Fruit fly (Drosophila melanogaster): Measurements from ENCODE around the gene ArgRS.

The ArgRS gene

DNA sequence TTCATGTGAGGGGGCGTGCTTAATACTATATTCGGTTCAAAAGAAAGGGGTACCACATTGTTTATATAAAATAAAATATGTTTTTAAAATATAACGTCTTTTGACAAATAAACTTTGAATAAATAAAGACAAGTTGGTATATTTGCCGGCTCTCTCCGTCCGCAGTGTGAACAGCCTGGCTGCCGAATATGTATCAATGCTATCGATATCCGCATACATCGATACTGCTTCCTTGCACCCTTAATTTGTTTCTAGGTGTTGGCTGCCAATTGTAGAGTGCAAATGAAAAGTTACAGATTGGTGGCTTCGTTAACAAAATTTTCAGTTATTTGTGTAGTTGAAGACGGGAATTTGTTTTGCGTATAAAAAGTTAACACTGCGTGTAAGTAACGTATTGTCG lies 15.9 kb upstream of the ArgRS start, which contains the start of gene Gbeta13F (continued):
- no peak for TF ChIP-seq Spps (tag; optimal IDR thresholded peaks at IDR 0.05)
- TF ChIP-seq CG42726 (GFP tag; IDR thresholded peaks at IDR 0.05; ENCODE audit: partially characterized antibody): peak; percentile 53
- no peak for TF ChIP-seq CG10147 (GFP tag; optimal IDR thresholded peaks at IDR 0.05)
- TF ChIP-seq pan (optimal IDR thresholded peaks at IDR 0.05): no peak
- peak in 1 of 2 experiments; percentile 21 for TF ChIP-seq pan (GFP tag; optimal IDR thresholded peaks at IDR 0.05 in 1 of 2, IDR thresholded peaks at IDR 0.05 in 1 of 2)
- TF ChIP-seq unc-4 (GFP tag; IDR thresholded peaks at IDR 0.05; ENCODE audit: partially characterized antibody): no peak
- TF ChIP-seq Sin3A (optimal IDR thresholded peaks at IDR 0.05): no peak
- TF ChIP-seq Bteb2 (GFP tag; optimal IDR thresholded peaks at IDR 0.05): no peak
- no peak for TF ChIP-seq Jarid2 (GFP tag; optimal IDR thresholded peaks at IDR 0.05)
- peak; percentile 33 for TF ChIP-seq stwl (tag; optimal IDR thresholded peaks at IDR 0.05)
- no peak for TF ChIP-seq H2.0 (GFP tag; IDR thresholded peaks at IDR 0.05)
- TF ChIP-seq CG6654 (GFP tag; optimal IDR thresholded peaks at IDR 0.05): no peak
- no peak for TF ChIP-seq CG18764 (GFP tag; optimal IDR thresholded peaks at IDR 0.05)
- no peak for TF ChIP-seq gt (GFP tag; IDR thresholded peaks at IDR 0.05)
- TF ChIP-seq cwo (GFP tag; optimal IDR thresholded peaks at IDR 0.05): no peak
- no peak for TF ChIP-seq p53 (GFP tag; optimal IDR thresholded peaks at IDR 0.05)
- no peak for TF ChIP-seq pita (GFP tag; optimal IDR thresholded peaks at IDR 0.05)
- no peak for TF ChIP-seq ap (GFP tag; IDR thresholded peaks at IDR 0.05)
- TF ChIP-seq ERR (GFP tag; optimal IDR thresholded peaks at IDR 0.05): no peak
- no peak for TF ChIP-seq CG12071 (GFP tag; optimal IDR thresholded peaks at IDR 0.05)
- TF ChIP-seq CG11247 (GFP tag; IDR thresholded peaks at IDR 0.05): no peak
- TF ChIP-seq sr (GFP tag; IDR thresholded peaks at IDR 0.05): no peak
- TF ChIP-seq MESR4 (GFP tag; optimal IDR thresholded peaks at IDR 0.05): peak; percentile 76
- no peak for TF ChIP-seq CG1602 (GFP tag; optimal IDR thresholded peaks at IDR 0.05)
- TF ChIP-seq aop (GFP tag; IDR thresholded peaks at IDR 0.05): no peak
- no peak for TF ChIP-seq Hsf (GFP tag; optimal IDR thresholded peaks at IDR 0.05)
- TF ChIP-seq E2f1 (GFP tag; IDR thresholded peaks at IDR 0.05): 0 out of 2 replicates have a peak, but pooled peaks have one; percentile 16
- no peak for TF ChIP-seq Nf-YB (GFP tag; optimal IDR thresholded peaks at IDR 0.05)
- TF ChIP-seq sens (GFP tag): peak; percentile 17
- no peak for TF ChIP-seq Dp (GFP tag; optimal IDR thresholded peaks at IDR 0.05)
- peak; percentile 51 for TF ChIP-seq pzg (GFP tag; optimal IDR thresholded peaks at IDR 0.05)
- TF ChIP-seq CG6791 (GFP tag; IDR thresholded peaks at IDR 0.05; ENCODE audit: partially characterized antibody): peak; percentile 79
- TF ChIP-seq fru (optimal IDR thresholded peaks at IDR 0.05): no peak
- TF ChIP-seq ind (GFP tag; optimal IDR thresholded peaks at IDR 0.05): no peak
- peak; percentile 51; the same call in 1 of the 2 replicates for TF ChIP-seq Rfx (GFP tag; IDR thresholded peaks at IDR 0.05)
- TF ChIP-seq CG12155 (GFP tag; optimal IDR thresholded peaks at IDR 0.05): no peak
- TF ChIP-seq CG7928 (GFP tag; optimal IDR thresholded peaks at IDR 0.05): no peak
- no peak for TF ChIP-seq Pdp1 (GFP tag; optimal IDR thresholded peaks at IDR 0.05)
- no peak for TF ChIP-seq CG10366 (GFP tag; IDR thresholded peaks at IDR 0.05)
- peak; percentile 56 for TF ChIP-seq CG32532 (GFP tag; IDR thresholded peaks at IDR 0.05)
- TF ChIP-seq ase (GFP tag; IDR thresholded peaks at IDR 0.05): no peak
- TF ChIP-seq luna (GFP tag; optimal IDR thresholded peaks at IDR 0.05): no peak
- TF ChIP-seq CG8290 (GFP tag; optimal IDR thresholded peaks at IDR 0.05): no peak
- peak in 1 of 2 experiments; percentile 66 for TF ChIP-seq CG8290 (tag; optimal IDR thresholded peaks at IDR 0.05)
- no peak for TF ChIP-seq fd3F (GFP tag; optimal IDR thresholded peaks at IDR 0.05)
- TF ChIP-seq CG13624 (GFP tag; optimal IDR thresholded peaks at IDR 0.05): no peak
- no peak for TF ChIP-seq bsh (GFP tag; optimal IDR thresholded peaks at IDR 0.05)
- peak; percentile 79 for TF ChIP-seq bbx (GFP tag; IDR thresholded peaks at IDR 0.05; ENCODE audit: partially characterized antibody)
- TF ChIP-seq CoRest (tag; optimal IDR thresholded peaks at IDR 0.05): peak; percentile 0
- TF ChIP-seq tup (GFP tag; optimal IDR thresholded peaks at IDR 0.05): no peak
